Fruit fly (Drosophila melanogaster): ENCODE data around the gene Ssk.

Gene Ssk

dm6 chr3L:20183345-20184088 lies 4.8 kb upstream of the Ssk start (continued):
- TF ChIP-seq Hr83 (GFP tag; optimal IDR thresholded peaks at IDR 0.05; ENCODE audit: poor library complexity, severe bottlenecking) (no peak), Vsx2 (GFP tag; optimal IDR thresholded peaks at IDR 0.05; ENCODE audit: partially characterized antibody) (no peak), CrebA (GFP tag; optimal IDR thresholded peaks at IDR 0.05; ENCODE audit: borderline replicate concordance) (no peak)

dm6 chr3L:20185206-20185868 lies 3.0 kb upstream of the Ssk start:
- TF ChIP-seq OdsH (GFP tag; optimal IDR thresholded peaks at IDR 0.05) (peak; percentile 67), tai (GFP tag; optimal IDR thresholded peaks at IDR 0.05) (peak; percentile 64), CG32264 (GFP tag; optimal IDR thresholded peaks at IDR 0.05) (no peak), jim (GFP tag; optimal IDR thresholded peaks at IDR 0.05) (no peak), Vsx2 (GFP tag; optimal IDR thresholded peaks at IDR 0.05; ENCODE audit: partially characterized antibody) (no peak), Jra (GFP tag; optimal IDR thresholded peaks at IDR 0.05) (no peak), CG9705 (GFP tag; optimal IDR thresholded peaks at IDR 0.05) (no peak), h (GFP tag; optimal IDR thresholded peaks at IDR 0.05) (peak; percentile 26), sage (GFP tag; optimal IDR thresholded peaks at IDR 0.05) (no peak), Dif (GFP tag; optimal IDR thresholded peaks at IDR 0.05; ENCODE audit: partially characterized antibody) (peak; percentile 49), lola (GFP tag; optimal IDR thresholded peaks at IDR 0.05) (no peak), sv (GFP tag; optimal IDR thresholded peaks at IDR 0.05) (peak; percentile 50), Hr83 (GFP tag; optimal IDR thresholded peaks at IDR 0.05; ENCODE audit: poor library complexity, severe bottlenecking) (no peak), brk (GFP tag; optimal IDR thresholded peaks at IDR 0.05) (no peak), usp (GFP tag; optimal IDR thresholded peaks at IDR 0.05) (no peak), psq (GFP tag; optimal IDR thresholded peaks at IDR 0.05) (peak; percentile 9), Sp1 (GFP tag; optimal IDR thresholded peaks at IDR 0.05) (peak; percentile 39), dsf (GFP tag; optimal IDR thresholded peaks at IDR 0.05; ENCODE audit: borderline replicate concordance) (peak; percentile 8), pan (optimal IDR thresholded peaks at IDR 0.05) (no peak), GATAd (GFP tag; optimal IDR thresholded peaks at IDR 0.05) (no peak), ey (GFP tag; optimal IDR thresholded peaks at IDR 0.05) (peak; percentile 50), Hr78 (GFP tag; optimal IDR thresholded peaks at IDR 0.05) (no peak), N (GFP tag; optimal IDR thresholded peaks at IDR 0.05) (no peak), dl (GFP tag; optimal IDR thresholded peaks at IDR 0.05; ENCODE audit: insufficient read depth in 1 of 2, partially characterized antibody in 2 of 2) (no peak), Mio (GFP tag; optimal IDR thresholded peaks at IDR 0.05) (no peak), Myc (optimal IDR thresholded peaks at IDR 0.05) (no peak), Abd-B (GFP tag; optimal IDR thresholded peaks at IDR 0.05) (no peak), rgr (GFP tag; optimal IDR thresholded peaks at IDR 0.05) (peak; percentile 53), Hnf4 (GFP tag; optimal IDR thresholded peaks at IDR 0.05) (no peak), Dfd (GFP tag; optimal IDR thresholded peaks at IDR 0.05) (no peak), br (GFP tag; optimal IDR thresholded peaks at IDR 0.05) (peak; percentile 32), HLH106 (tag; optimal IDR thresholded peaks at IDR 0.05) (no peak), foxo (GFP tag; optimal IDR thresholded peaks at IDR 0.05) (peak in 1 of 2 experiments; percentile 19), Rel (GFP tag; optimal IDR thresholded peaks at IDR 0.05) (no peak), Rel (tag; optimal IDR thresholded peaks at IDR 0.05) (no peak), woc (GFP tag; optimal IDR thresholded peaks at IDR 0.05) (no peak), dmrt93B (GFP tag; optimal IDR thresholded peaks at IDR 0.05) (no peak), fru (GFP tag; optimal IDR thresholded peaks at IDR 0.05) (peak; percentile 12), CrebA (GFP tag; optimal IDR thresholded peaks at IDR 0.05; ENCODE audit: borderline replicate concordance) (no peak)

Measured in whole organism, wandering third instar larva.